Worm (Caenorhabditis elegans) whole organism, midembryonic: ENCODE results near the gene B0228.1.

Experiments
- cog-1 ChIP-seq: sonication (generic microtip); optimal IDR thresholded peaks from 2 replicates; lab custom pipeline; 2016; ENCODE audit warnings: missing genetic modification characterization, missing compliant biosample characterization
- flt-1 ChIP-seq: fragments of 200-800 bp; sonication (Bioruptor generic); IDR thresholded peaks from 2 replicates; pipeline ENCODE4 v1.3.6; 2022; ENCODE audit warnings: missing genetic modification characterization, missing compliant biosample characterization
- med-1 ChIP-seq: sonication (generic microtip); optimal IDR thresholded peaks from 2 replicates; lab custom pipeline; 2017; ENCODE audit warnings: missing genetic modification characterization, mild to moderate bottlenecking, missing compliant biosample characterization, antibody characterized with exemption, missing genetic modification reagents; ENCODE audit not compliant: insufficient read depth
- ref-1 ChIP-seq: fragments of 200-800 bp; sonication (Bioruptor generic); conservative IDR thresholded peaks from 2 replicates; pipeline ENCODE4 v1.3.6; 2022; ENCODE audit warnings: missing genetic modification reagents, missing genetic modification characterization, missing compliant biosample characterization
- ztf-29 ChIP-seq: fragments of 200-800 bp; sonication (Bioruptor generic); IDR thresholded peaks from 2 replicates; pipeline ENCODE4 v1.3.6; 2022; ENCODE audit warnings: missing genetic modification reagents, missing genetic modification characterization, missing compliant biosample characterization

- TF ChIP-seq ref-1 (GFP tag; lab: Robert Waterston, UW), result no peak
- TF ChIP-seq med-1 (GFP tag; lab: Kevin White, UChicago), result no peak
- TF ChIP-seq ztf-29 (GFP tag; lab: Robert Waterston, UW), result no peak
- no peak for TF ChIP-seq flt-1
- no peak for TF ChIP-seq cog-1 (tag; lab: Kevin White, UChicago)
Measured at ce11 chrII:7753500-7753899, 1.6 kb upstream of the B0228.1 start, which contains the start of gene trx-1.
